Worm (Caenorhabditis elegans) whole organism, young adult: ENCODE data around the gene C05G5.1.

Experiments
- F23B12.7 ChIP-seq: sonication (generic microtip); optimal IDR thresholded peaks from 2 replicates; lab custom pipeline; 2017; ENCODE audit warnings: missing genetic modification characterization, mild to moderate bottlenecking, missing compliant biosample characterization, antibody characterized with exemption, moderate library complexity; ENCODE audit not compliant: insufficient read depth
- F49E8.2 ChIP-seq: sonication (generic microtip); optimal IDR thresholded peaks from 3 replicates; lab custom pipeline; 2017; ENCODE audit warnings: missing genetic modification characterization, mild to moderate bottlenecking, missing compliant biosample characterization, antibody characterized with exemption, moderate library complexity; ENCODE audit not compliant: insufficient read depth
- Y53G8AR.9 ChIP-seq: fragments of 200-800 bp; sonication (Bioruptor generic); conservative IDR thresholded peaks from 2 replicates; pipeline ENCODE4 v1.3.6; 2022; ENCODE audit warnings: missing genetic modification reagents, missing genetic modification characterization, missing compliant biosample characterization
- Y79H2A.3 ChIP-seq: fragments of 200-800 bp; sonication (Bioruptor generic); conservative IDR thresholded peaks from 2 replicates; pipeline ENCODE4 v1.3.6; 2022; ENCODE audit warnings: missing genetic modification reagents, missing genetic modification characterization, missing compliant biosample characterization
- ama-1 ChIP-seq, 3 experiments: fragments of 150-350 bp in 1 of 3; sonication (generic microtip) in 2 of 3; optimal IDR thresholded peaks; 2 replicates each; lab custom pipeline; 2014 to 2018; ENCODE audit warnings: missing biosample characterization in 2 of 3, missing genetic modification characterization in 2 of 3, missing genetic modification reagents in 2 of 3
- attf-5 ChIP-seq: fragments of 200-800 bp; sonication (Bioruptor generic); optimal IDR thresholded peaks from 2 replicates; lab custom pipeline; 2018; ENCODE audit warnings: mild to moderate bottlenecking, missing genetic modification characterization, missing compliant biosample characterization
- ceh-27 ChIP-seq: fragments of 200-800 bp; sonication (Bioruptor generic); optimal IDR thresholded peaks from 2 replicates; lab custom pipeline; 2018; ENCODE audit warnings: mild to moderate bottlenecking, missing genetic modification characterization, moderate library complexity, missing compliant biosample characterization
- hsf-1 ChIP-seq: fragments of 200-800 bp; sonication (Bioruptor generic); IDR thresholded peaks from 2 replicates; pipeline ENCODE4 v1.3.6; 2022; ENCODE audit warnings: missing genetic modification reagents, missing genetic modification characterization, missing compliant biosample characterization
- lsy-27 ChIP-seq: sonication (generic microtip); optimal IDR thresholded peaks from 2 replicates; lab custom pipeline; 2017; ENCODE audit warnings: missing genetic modification characterization, mild to moderate bottlenecking, missing compliant biosample characterization, antibody characterized with exemption, missing genotype, borderline replicate concordance; ENCODE audit not compliant: insufficient read depth
- nfya-1 ChIP-seq: sonication (generic microtip); optimal IDR thresholded peaks from 2 replicates; lab custom pipeline; 2017; ENCODE audit warnings: antibody characterized with exemption, missing compliant biosample characterization, missing genetic modification characterization, borderline replicate concordance; ENCODE audit not compliant: insufficient read depth
- snpc-4 ChIP-seq, 5 experiments: fragments of 150-350 bp in 1 of 5; sonication (generic microtip) in 4 of 5; optimal IDR thresholded peaks; 2 replicates each; lab custom pipeline; 2014 to 2018; ENCODE audit warnings: missing genetic modification characterization in 5 of 5, missing biosample characterization in 3 of 5, antibody characterized with exemption in 2 of 5, mild to moderate bottlenecking in 2 of 5, missing compliant biosample characterization in 2 of 5, missing genotype in 2 of 5, moderate library complexity in 2 of 5, missing genetic modification reagents in 1 of 5
- tlf-1 ChIP-seq: fragments of 200-800 bp; sonication (Bioruptor generic); optimal IDR thresholded peaks from 2 replicates; lab custom pipeline; 2018; ENCODE audit warnings: mild to moderate bottlenecking, missing genetic modification characterization, missing compliant biosample characterization
- ztf-22 ChIP-seq: fragments of 200-800 bp; sonication (Bioruptor generic); optimal IDR thresholded peaks from 2 replicates; lab custom pipeline; 2018; ENCODE audit warnings: mild to moderate bottlenecking, missing genetic modification characterization, moderate library complexity, missing compliant biosample characterization

DNA sequence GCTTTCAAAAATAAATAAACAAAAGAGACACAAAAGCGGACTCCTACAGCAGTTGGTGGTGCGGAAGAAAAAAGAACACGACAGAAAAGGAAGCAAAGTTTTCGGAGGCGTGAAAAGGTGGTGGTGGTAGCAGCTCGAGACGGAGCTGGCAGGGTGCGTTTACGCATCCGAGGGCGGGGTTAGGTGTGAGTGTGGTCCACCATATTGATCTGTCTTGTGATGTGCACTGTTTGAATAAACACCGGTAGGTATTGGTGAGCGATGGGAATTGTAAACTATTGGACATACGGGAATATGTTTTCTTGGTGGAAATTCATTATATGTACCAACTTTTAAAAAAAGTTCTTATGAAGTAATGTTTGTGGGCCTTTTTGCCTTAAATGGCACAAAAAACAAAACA is 21.1 kb upstream of the C05G5.1 start, which contains the start of gene C05G5.5:
- TF ChIP-seq hsf-1 (GFP tag; lab: Robert Waterston, UW) (no peak), Y53G8AR.9 (GFP tag; lab: Robert Waterston, UW) (no peak), F49E8.2 (tag; lab: Kevin White, UChicago) (no peak), snpc-4 (GFP tag; optimal IDR thresholded peaks at IDR 0.05; lab: Kevin White, UChicago) (no peak), snpc-4 (tag; optimal IDR thresholded peaks at IDR 0.05; lab: Kevin White, UChicago) (no peak), ama-1 (optimal IDR thresholded peaks at IDR 0.05; lab: Kevin White, UChicago) (no peak), ama-1 (GFP tag; optimal IDR thresholded peaks at IDR 0.05; lab: Kevin White, UChicago) (no peak), nfya-1 (tag; lab: Kevin White, UChicago) (no peak), lsy-27 (tag; lab: Kevin White, UChicago) (no peak), Y79H2A.3 (GFP tag; lab: Robert Waterston, UW) (no peak), ceh-27 (GFP tag; lab: Kevin White, UChicago) (no peak), F23B12.7 (tag; lab: Kevin White, UChicago) (no peak), tlf-1 (no peak), attf-5 (GFP tag; lab: Kevin White, UChicago) (no peak), ztf-22 (no peak)
